Worm (Caenorhabditis elegans) whole organism, L4 larva: ENCODE measurements around the gene Y46H3D.1.

Experiments used
- D1046.2 ChIP-seq: fragments of 200-800 bp; sonication (Bioruptor generic); IDR thresholded peaks from 2 replicates; pipeline ENCODE4 v1.3.6; 2022; ENCODE audit warnings: missing genetic modification characterization, missing compliant biosample characterization
- F44E2.7 ChIP-seq: fragments of 200-800 bp; sonication (Bioruptor generic); IDR thresholded peaks from 2 replicates; pipeline ENCODE4 v2.1.2; 2022; ENCODE audit warnings: missing genetic modification characterization, missing compliant biosample characterization
- Y5F2A.4 ChIP-seq: fragments of 200-800 bp; sonication (Bioruptor generic); optimal IDR thresholded peaks from 2 replicates; lab custom pipeline; 2018; ENCODE audit warnings: mild to moderate bottlenecking, missing genetic modification characterization, missing compliant biosample characterization
- ZK337.2 ChIP-seq: fragments of 200-800 bp; sonication (Bioruptor generic); IDR thresholded peaks from 2 replicates; pipeline ENCODE4 v1.3.6; 2022; ENCODE audit warnings: missing genetic modification reagents, missing genetic modification characterization, missing compliant biosample characterization
- aha-1 ChIP-seq: fragments of 150-350 bp; peaks from one replicate; lab custom pipeline; 2014; ENCODE audit warnings: missing biosample characterization, missing genetic modification characterization
- arid-1 ChIP-seq: fragments of 200-800 bp; sonication (Bioruptor generic); conservative IDR thresholded peaks from 2 replicates; pipeline ENCODE4 v1.3.6; 2022; ENCODE audit warnings: missing genetic modification reagents, missing genetic modification characterization, missing compliant biosample characterization
- ceh-20 ChIP-seq: fragments of 200-800 bp; sonication (Bioruptor generic); IDR thresholded peaks from 2 replicates; pipeline ENCODE4 v1.3.6; 2022; ENCODE audit warnings: missing genetic modification reagents, missing genetic modification characterization, missing compliant biosample characterization
- ceh-32 ChIP-seq: sonication (generic microtip); optimal IDR thresholded peaks from 2 replicates; lab custom pipeline; 2016; ENCODE audit warnings: mild to moderate bottlenecking, missing genetic modification characterization, missing compliant biosample characterization; ENCODE audit not compliant: poor library complexity
- ceh-44 ChIP-seq: fragments of 200-800 bp; sonication (Bioruptor generic); IDR thresholded peaks from 2 replicates; pipeline ENCODE4 v1.3.6; 2022; ENCODE audit warnings: missing genetic modification reagents, missing genetic modification characterization, missing compliant biosample characterization
- cey-2 ChIP-seq: sonication (generic microtip); optimal IDR thresholded peaks from 3 replicates; lab custom pipeline; 2017; ENCODE audit warnings: missing genetic modification characterization, mild to moderate bottlenecking, missing compliant biosample characterization, antibody characterized with exemption, borderline replicate concordance; ENCODE audit not compliant: insufficient read depth
- daf-16 ChIP-seq, 3 experiments: sonication (generic microtip); optimal IDR thresholded peaks; 2 replicates each; lab custom pipeline; 2016 to 2017; ENCODE audit warnings: missing genetic modification characterization in 3 of 3, missing genetic modification reagents in 3 of 3, mild to moderate bottlenecking in 2 of 3, missing compliant biosample characterization in 2 of 3, missing biosample characterization in 1 of 3, moderate library complexity in 1 of 3
- dmd-6 ChIP-seq: fragments of 200-800 bp; sonication (Bioruptor generic); IDR thresholded peaks from 2 replicates; pipeline ENCODE4 v1.3.6; 2022; ENCODE audit warnings: missing genetic modification reagents, missing genetic modification characterization, missing compliant biosample characterization
- dmd-8 ChIP-seq: fragments of 200-800 bp; sonication (Bioruptor generic); IDR thresholded peaks from 2 replicates; pipeline ENCODE4 v1.3.6; 2022; ENCODE audit warnings: missing genetic modification characterization, missing compliant biosample characterization
- duxl-1 ChIP-seq: sonication (generic microtip); optimal IDR thresholded peaks from 2 replicates; lab custom pipeline; 2016; ENCODE audit warnings: mild to moderate bottlenecking, missing genetic modification characterization, moderate library complexity, missing compliant biosample characterization; ENCODE audit not compliant: poor library complexity
- dve-1 ChIP-seq: sonication (generic microtip); optimal IDR thresholded peaks from 2 replicates; lab custom pipeline; 2017; ENCODE audit warnings: antibody characterized with exemption, mild to moderate bottlenecking, missing genetic modification characterization, missing compliant biosample characterization; ENCODE audit not compliant: insufficient read depth
- fos-1 ChIP-seq: fragments of 150-350 bp; optimal IDR thresholded peaks from 2 replicates; lab custom pipeline; 2014; ENCODE audit warnings: missing biosample characterization, missing genetic modification characterization
- hlh-11 ChIP-seq: fragments of 200-800 bp; sonication (Bioruptor generic); optimal IDR thresholded peaks from 2 replicates; lab custom pipeline; 2018; ENCODE audit warnings: mild to moderate bottlenecking, missing genetic modification characterization, missing compliant biosample characterization
- hlh-30 ChIP-seq: sonication (generic microtip); optimal IDR thresholded peaks from 2 replicates; lab custom pipeline; 2017; ENCODE audit warnings: antibody characterized with exemption, mild to moderate bottlenecking, missing genetic modification characterization, missing compliant biosample characterization; ENCODE audit not compliant: insufficient read depth
- hmg-1.1 ChIP-seq: fragments of 200-800 bp; sonication (Bioruptor generic); IDR thresholded peaks from 2 replicates; pipeline ENCODE4 v1.3.6; 2022; ENCODE audit warnings: missing genetic modification reagents, missing genetic modification characterization, missing compliant biosample characterization
- lin-1 ChIP-seq: fragments of 200-800 bp; sonication (Bioruptor generic); IDR thresholded peaks from 2 replicates; pipeline ENCODE4 v1.3.6; 2022; ENCODE audit warnings: missing genetic modification reagents, missing genetic modification characterization, missing compliant biosample characterization
- lin-13 ChIP-seq: fragments of 150-350 bp; optimal IDR thresholded peaks from 2 replicates; lab custom pipeline; 2014; ENCODE audit warnings: missing biosample characterization, missing genetic modification reagents, missing genetic modification characterization
- lin-38 ChIP-seq: fragments of 200-800 bp; sonication (Bioruptor generic); IDR thresholded peaks from 2 replicates; pipeline ENCODE4 v1.3.6; 2022; ENCODE audit warnings: missing genetic modification reagents, missing genetic modification characterization, missing compliant biosample characterization
- lir-3 ChIP-seq: sonication (generic microtip); optimal IDR thresholded peaks from 2 replicates; lab custom pipeline; 2016; ENCODE audit warnings: mild to moderate bottlenecking, missing genetic modification characterization, missing compliant biosample characterization
- mdt-29 ChIP-seq: fragments of 200-800 bp; sonication (Bioruptor generic); IDR thresholded peaks from 2 replicates; pipeline ENCODE4 v1.3.6; 2022; ENCODE audit warnings: missing genetic modification reagents, missing genetic modification characterization, missing compliant biosample characterization
- mep-1 ChIP-seq: fragments of 150-350 bp; sonication (generic microtip); optimal IDR thresholded peaks from 3 replicates; lab custom pipeline; 2014; ENCODE audit warnings: missing biosample characterization, missing genetic modification characterization
- mxl-3 ChIP-seq: fragments of 200-800 bp; sonication (Bioruptor generic); optimal IDR thresholded peaks from 2 replicates; lab custom pipeline; 2018; ENCODE audit warnings: mild to moderate bottlenecking, missing genetic modification characterization, missing compliant biosample characterization
- nhr-102 ChIP-seq: sonication (generic microtip); optimal IDR thresholded peaks from 2 replicates; lab custom pipeline; 2016; ENCODE audit warnings: mild to moderate bottlenecking, missing genetic modification characterization, moderate library complexity, missing compliant biosample characterization
- nhr-11 ChIP-seq: fragments of 150-350 bp; optimal IDR thresholded peaks from 2 replicates; lab custom pipeline; 2014; ENCODE audit warnings: missing biosample characterization, missing genetic modification characterization
- nhr-111 ChIP-seq: fragments of 200-800 bp; sonication (Bioruptor generic); optimal IDR thresholded peaks from 2 replicates; lab custom pipeline; 2018; ENCODE audit warnings: mild to moderate bottlenecking, missing genetic modification characterization, missing compliant biosample characterization
- nhr-237 ChIP-seq: sonication (generic microtip); optimal IDR thresholded peaks from 2 replicates; lab custom pipeline; 2017; ENCODE audit warnings: missing biosample characterization, missing genetic modification characterization
- nhr-25 ChIP-seq: sonication (generic microtip); optimal IDR thresholded peaks from 2 replicates; lab custom pipeline; 2017; ENCODE audit warnings: missing genetic modification characterization, mild to moderate bottlenecking, missing compliant biosample characterization, antibody characterized with exemption, moderate library complexity, borderline replicate concordance; ENCODE audit not compliant: insufficient read depth
- nhr-28 ChIP-seq: fragments of 150-350 bp; optimal IDR thresholded peaks from 2 replicates; lab custom pipeline; 2014; ENCODE audit warnings: missing biosample characterization, missing genetic modification characterization
- nhr-41 ChIP-seq: fragments of 200-800 bp; sonication (Bioruptor generic); IDR thresholded peaks from 2 replicates; pipeline ENCODE4 v1.3.6; 2022; ENCODE audit warnings: missing genetic modification reagents, missing genetic modification characterization, missing compliant biosample characterization
- nhr-48 ChIP-seq: sonication (generic microtip); optimal IDR thresholded peaks from 2 replicates; lab custom pipeline; 2016; ENCODE audit warnings: mild to moderate bottlenecking, missing genetic modification characterization, missing compliant biosample characterization
- nhr-76 ChIP-seq: fragments of 150-350 bp; optimal IDR thresholded peaks from 2 replicates; lab custom pipeline; 2014; ENCODE audit warnings: missing biosample characterization, missing genetic modification characterization
- nhr-77 ChIP-seq: fragments of 150-350 bp; optimal IDR thresholded peaks from 2 replicates; lab custom pipeline; 2014; ENCODE audit warnings: missing biosample characterization, missing genetic modification characterization
- php-3 ChIP-seq: fragments of 200-800 bp; sonication (Bioruptor generic); IDR thresholded peaks from 2 replicates; pipeline ENCODE4 v1.3.6; 2022; ENCODE audit warnings: missing genetic modification reagents, missing genetic modification characterization, missing compliant biosample characterization
- pqm-1 ChIP-seq: sonication (generic microtip); optimal IDR thresholded peaks from 2 replicates; lab custom pipeline; 2017; ENCODE audit warnings: missing biosample characterization, missing genetic modification characterization
- snpc-1.2 ChIP-seq: fragments of 200-800 bp; sonication (Bioruptor generic); IDR thresholded peaks from 2 replicates; pipeline ENCODE4 v1.3.6; 2022; ENCODE audit warnings: missing genetic modification reagents, missing genetic modification characterization, missing compliant biosample characterization
- snpc-4 ChIP-seq: fragments of 150-350 bp; optimal IDR thresholded peaks from 2 replicates; lab custom pipeline; 2014; ENCODE audit warnings: missing biosample characterization, missing genetic modification characterization
- unc-62 ChIP-seq, 3 experiments: fragments of 150-350 bp in 1 of 3; sonication (generic microtip); optimal IDR thresholded peaks in 2 of 3; peaks in 1 of 3; 1 replicate in 1 of 3; 2 replicates in 2 of 3; lab custom pipeline; 2014 to 2017; ENCODE audit warnings: missing biosample characterization in 3 of 3, missing genetic modification characterization in 3 of 3, missing genetic modification reagents in 3 of 3, missing genotype in 1 of 3
- vab-7 ChIP-seq: fragments of 200-800 bp; sonication (Bioruptor generic); IDR thresholded peaks from 2 replicates; pipeline ENCODE4 v1.3.6; 2022; ENCODE audit warnings: missing genetic modification reagents, missing genetic modification characterization, missing compliant biosample characterization
- zfp-2 ChIP-seq: sonication (generic microtip); optimal IDR thresholded peaks from 2 replicates; lab custom pipeline; 2016; ENCODE audit warnings: mild to moderate bottlenecking, missing genetic modification characterization, missing compliant biosample characterization
- zip-2 ChIP-seq: fragments of 150-350 bp; optimal IDR thresholded peaks from 2 replicates; lab custom pipeline; 2014; ENCODE audit warnings: missing biosample characterization, missing genetic modification characterization
- ztf-11 ChIP-seq: fragments of 150-350 bp; optimal IDR thresholded peaks from 2 replicates; lab custom pipeline; 2014; ENCODE audit warnings: missing biosample characterization, missing genetic modification characterization

Gene Y46H3D.1

ce11 chrV:1610097-1610496 is 32.2 kb upstream of the Y46H3D.1 start, which contains the start of gene nhr-177:
nhr-177 (plus strand) TSS chrV:1610263.
- no peak for TF ChIP-seq hlh-30 (tag; lab: Kevin White, UChicago)
- peak; percentile 89 for TF ChIP-seq nhr-28 (tag; lab: Kevin White, UChicago)
- no peak for TF ChIP-seq nhr-41 (GFP tag; lab: Robert Waterston, UW)
- TF ChIP-seq nhr-102 (tag; lab: Kevin White, UChicago) = peak; percentile 36
- no peak for TF ChIP-seq nhr-237 (tag; lab: Kevin White, UChicago)
- TF ChIP-seq mdt-29 (GFP tag; lab: Robert Waterston, UW) = no peak
- no peak for TF ChIP-seq ztf-11 (tag; lab: Kevin White, UChicago)
- no peak for TF ChIP-seq ceh-44 (GFP tag; lab: Robert Waterston, UW)
- TF ChIP-seq hmg-1.1 (GFP tag; lab: Robert Waterston, UW) = no peak
- TF ChIP-seq nhr-25 (tag; lab: Kevin White, UChicago) = no peak
- TF ChIP-seq lin-38 (GFP tag; lab: Robert Waterston, UW) = no peak
- peak; percentile 65 for TF ChIP-seq dve-1 (tag; lab: Kevin White, UChicago)
- peak; percentile 5 for TF ChIP-seq aha-1
- no peak for TF ChIP-seq arid-1 (GFP tag; lab: Robert Waterston, UW)
- no peak for TF ChIP-seq zip-2 (tag; lab: Kevin White, UChicago)
- peak; percentile 53 for TF ChIP-seq pqm-1 (tag; lab: Kevin White, UChicago)
- TF ChIP-seq ceh-20 = no peak
- TF ChIP-seq daf-16 (GFP tag; optimal IDR thresholded peaks at IDR 0.05; lab: Kevin White, UChicago) = no peak
- TF ChIP-seq daf-16 (tag; optimal IDR thresholded peaks at IDR 0.05; lab: Kevin White, UChicago) = peak; percentile 81
- no peak for TF ChIP-seq mep-1 (tag; lab: Kevin White, UChicago)
- no peak for TF ChIP-seq fos-1 (tag; lab: Kevin White, UChicago)
- peak in 1 of 2 experiments; percentile 35 for TF ChIP-seq unc-62 (GFP tag; optimal IDR thresholded peaks at IDR 0.05 in 1 of 2; lab: Kevin White, UChicago)
- TF ChIP-seq unc-62 (tag; optimal IDR thresholded peaks at IDR 0.05; lab: Kevin White, UChicago) = no peak
- peak; percentile 15 for TF ChIP-seq mxl-3 (GFP tag; lab: Kevin White, UChicago)
- TF ChIP-seq snpc-1.2 (GFP tag; lab: Robert Waterston, UW) = no peak
- TF ChIP-seq nhr-48 = no peak
- TF ChIP-seq Y5F2A.4 (GFP tag; lab: Kevin White, UChicago) = no peak
- peak; percentile 16 for TF ChIP-seq nhr-77 (tag; lab: Kevin White, UChicago)
- no peak for TF ChIP-seq lin-1 (GFP tag; lab: Robert Waterston, UW)
- no peak for TF ChIP-seq duxl-1 (tag; lab: Kevin White, UChicago)
- peak; percentile 51 for TF ChIP-seq hlh-11 (tag; lab: Kevin White, UChicago)
- TF ChIP-seq dmd-6 (GFP tag; lab: Robert Waterston, UW) = peak; percentile 63
- no peak for TF ChIP-seq vab-7 (GFP tag; lab: Robert Waterston, UW)
- TF ChIP-seq php-3 (GFP tag; lab: Robert Waterston, UW) = peak; percentile 56; the same call in 1 of the 2 replicates

ce11 chrV:1611570-1611969 is 30.7 kb upstream of the Y46H3D.1 start:
- no peak for TF ChIP-seq lin-1 (GFP tag; lab: Robert Waterston, UW)
- no peak for TF ChIP-seq zfp-2
- no peak for TF ChIP-seq lir-3
- TF ChIP-seq ZK337.2 (GFP tag; lab: Robert Waterston, UW) = no peak
- TF ChIP-seq lin-13 = no peak
- no peak for TF ChIP-seq cey-2
- TF ChIP-seq nhr-76 (tag; lab: Kevin White, UChicago) = no peak
- peak; percentile 95 for TF ChIP-seq aha-1
- TF ChIP-seq D1046.2 (GFP tag; lab: Robert Waterston, UW) = no peak
- no peak for TF ChIP-seq nhr-111
- no peak for TF ChIP-seq dmd-8 (GFP tag; lab: Robert Waterston, UW)
- no peak for TF ChIP-seq ceh-20
- no peak for TF ChIP-seq ceh-32 (tag; lab: Kevin White, UChicago)
- TF ChIP-seq fos-1 (tag; lab: Kevin White, UChicago) = no peak
- TF ChIP-seq F44E2.7 (GFP tag; lab: Robert Waterston, UW) = no peak
- TF ChIP-seq snpc-4 = no peak
- peak in 1 of 2 experiments; percentile 1 for TF ChIP-seq unc-62 (GFP tag; optimal IDR thresholded peaks at IDR 0.05 in 1 of 2; lab: Kevin White, UChicago)
- TF ChIP-seq unc-62 (tag; optimal IDR thresholded peaks at IDR 0.05; lab: Kevin White, UChicago) = no peak
- TF ChIP-seq nhr-11 (tag; lab: Kevin White, UChicago) = no peak
